Worm (Caenorhabditis elegans) whole organism, L2 larva: ENCODE measurements around the gene srw-135.

Source experiments
- F13H6.1 ChIP-seq: sonication (generic microtip); optimal IDR thresholded peaks from 2 replicates; lab custom pipeline; 2016; ENCODE audit warnings: missing genetic modification characterization, missing compliant biosample characterization
- R02D3.7 ChIP-seq: fragments of 150-350 bp; optimal IDR thresholded peaks from 2 replicates; lab custom pipeline; 2014; ENCODE audit warnings: missing biosample characterization, missing genetic modification characterization
- Y55F3AM.14 ChIP-seq: fragments of 200-800 bp; sonication (Bioruptor generic); optimal IDR thresholded peaks from 2 replicates; lab custom pipeline; 2018; ENCODE audit warnings: mild to moderate bottlenecking, missing genetic modification characterization, missing compliant biosample characterization
- alr-1 ChIP-seq: fragments of 150-350 bp; optimal IDR thresholded peaks from 2 replicates; lab custom pipeline; 2014; ENCODE audit warnings: missing biosample characterization, missing genetic modification characterization
- aly-2 ChIP-seq: fragments of 150-350 bp; optimal IDR thresholded peaks from 2 replicates; lab custom pipeline; 2014; ENCODE audit warnings: missing biosample characterization, missing genetic modification characterization
- ama-1 ChIP-seq: fragments of 150-350 bp; optimal IDR thresholded peaks from 2 replicates; lab custom pipeline; 2018; ENCODE audit warnings: inconsistent platforms
- ceh-16 ChIP-seq: fragments of 150-350 bp; optimal IDR thresholded peaks from 2 replicates; lab custom pipeline; 2014; ENCODE audit warnings: missing biosample characterization, missing genetic modification characterization
- ceh-82 ChIP-seq: fragments of 150-350 bp; optimal IDR thresholded peaks from 2 replicates; lab custom pipeline; 2014; ENCODE audit warnings: missing biosample characterization, missing genetic modification characterization
- crh-2 ChIP-seq: sonication (generic microtip); optimal IDR thresholded peaks from 2 replicates; lab custom pipeline; 2017; ENCODE audit warnings: missing biosample characterization, missing genetic modification characterization
- elt-1 ChIP-seq: fragments of 150-350 bp; optimal IDR thresholded peaks from 2 replicates; lab custom pipeline; 2014; ENCODE audit warnings: missing biosample characterization, missing genetic modification characterization
- fos-1 ChIP-seq: fragments of 150-350 bp; optimal IDR thresholded peaks from 2 replicates; lab custom pipeline; 2014; ENCODE audit warnings: missing biosample characterization, missing genetic modification characterization
- gmeb-1 ChIP-seq: fragments of 150-350 bp; optimal IDR thresholded peaks from 2 replicates; lab custom pipeline; 2014; ENCODE audit warnings: missing biosample characterization, missing genetic modification characterization
- lin-11 ChIP-seq: fragments of 150-350 bp; sonication (generic microtip); optimal IDR thresholded peaks from 2 replicates; lab custom pipeline; 2014; ENCODE audit warnings: missing biosample characterization, missing genetic modification characterization, inconsistent platforms, mixed read lengths
- lin-13 ChIP-seq: fragments of 150-350 bp; optimal IDR thresholded peaks from 2 replicates; lab custom pipeline; 2014; ENCODE audit warnings: missing biosample characterization, missing genetic modification reagents, missing genetic modification characterization
- lin-39 ChIP-seq: fragments of 150-350 bp; optimal IDR thresholded peaks from 2 replicates; lab custom pipeline; 2014; ENCODE audit warnings: missing biosample characterization, missing genetic modification reagents, missing genetic modification characterization
- lsy-2 ChIP-seq, 2 experiments: fragments of 150-350 bp in 1 of 2; sonication (generic microtip) in 1 of 2; optimal IDR thresholded peaks; 2 replicates each; lab custom pipeline; 2014 to 2017; ENCODE audit warnings: missing biosample characterization in 2 of 2, missing genetic modification characterization in 2 of 2
- mdl-1 ChIP-seq, 2 experiments: fragments of 150-350 bp in 1 of 2; sonication (generic microtip) in 1 of 2; optimal IDR thresholded peaks; 2 replicates each; lab custom pipeline; 2017; ENCODE audit warnings: missing biosample characterization in 2 of 2, missing genetic modification characterization in 2 of 2
- nhr-10 ChIP-seq: sonication (generic microtip); optimal IDR thresholded peaks from 2 replicates; lab custom pipeline; 2017; ENCODE audit warnings: missing biosample characterization, missing genetic modification characterization
- nhr-11 ChIP-seq: fragments of 150-350 bp; optimal IDR thresholded peaks from 2 replicates; lab custom pipeline; 2014; ENCODE audit warnings: missing biosample characterization, missing genetic modification characterization
- nhr-12 ChIP-seq: fragments of 150-350 bp; optimal IDR thresholded peaks from 2 replicates; lab custom pipeline; 2014; ENCODE audit warnings: missing biosample characterization, missing genetic modification characterization
- nhr-21 ChIP-seq: fragments of 150-350 bp; optimal IDR thresholded peaks from 2 replicates; lab custom pipeline; 2014; ENCODE audit warnings: missing biosample characterization, missing genetic modification characterization
- nhr-23 ChIP-seq: fragments of 150-350 bp; optimal IDR thresholded peaks from 2 replicates; lab custom pipeline; 2014; ENCODE audit warnings: missing biosample characterization, missing genetic modification reagents, missing genetic modification characterization
- nhr-237 ChIP-seq: fragments of 150-350 bp; optimal IDR thresholded peaks from 2 replicates; lab custom pipeline; 2014; ENCODE audit warnings: missing biosample characterization, missing genetic modification characterization
- nhr-25 ChIP-seq: fragments of 150-350 bp; sonication (generic microtip); optimal IDR thresholded peaks from 3 replicates; lab custom pipeline; 2014; ENCODE audit warnings: missing biosample characterization, missing genetic modification characterization
- nhr-6 ChIP-seq: fragments of 150-350 bp; optimal IDR thresholded peaks from 2 replicates; lab custom pipeline; 2014; ENCODE audit warnings: missing biosample characterization, missing genetic modification characterization
- nhr-77 ChIP-seq: fragments of 150-350 bp; optimal IDR thresholded peaks from 2 replicates; lab custom pipeline; 2014; ENCODE audit warnings: missing biosample characterization, missing genetic modification characterization
- sem-4 ChIP-seq: fragments of 150-350 bp; optimal IDR thresholded peaks from 2 replicates; lab custom pipeline; 2014; ENCODE audit warnings: missing biosample characterization, missing genetic modification reagents, missing genetic modification characterization
- sma-3 ChIP-seq: sonication (generic microtip); optimal IDR thresholded peaks from 2 replicates; lab custom pipeline; 2016; ENCODE audit warnings: missing genetic modification reagents, missing genetic modification characterization, missing compliant biosample characterization
- sma-9 ChIP-seq, 2 experiments: fragments of 150-350 bp in 1 of 2; sonication (generic microtip) in 1 of 2; optimal IDR thresholded peaks; 2 replicates each; lab custom pipeline; 2014 to 2016; ENCODE audit warnings: missing genetic modification characterization in 2 of 2, mild to moderate bottlenecking in 1 of 2, missing biosample characterization in 1 of 2, missing compliant biosample characterization in 1 of 2, missing genetic modification reagents in 1 of 2, moderate library complexity in 1 of 2
- snpc-4 ChIP-seq: fragments of 150-350 bp; optimal IDR thresholded peaks from 2 replicates; lab custom pipeline; 2014; ENCODE audit warnings: missing biosample characterization, missing genetic modification characterization
- unc-55 ChIP-seq: fragments of 150-350 bp; sonication (generic microtip); optimal IDR thresholded peaks from 3 replicates; lab custom pipeline; 2014; ENCODE audit warnings: missing biosample characterization, missing genetic modification reagents, missing genetic modification characterization
- unc-62 ChIP-seq: fragments of 150-350 bp; optimal IDR thresholded peaks from 2 replicates; lab custom pipeline; 2014; ENCODE audit warnings: missing biosample characterization, missing genetic modification reagents, missing genetic modification characterization
- ztf-1 ChIP-seq: fragments of 200-800 bp; sonication (Bioruptor generic); conservative IDR thresholded peaks from 2 replicates; pipeline ENCODE4 v1.3.6; 2022; ENCODE audit warnings: missing genetic modification characterization, missing compliant biosample characterization
- ztf-11 ChIP-seq: sonication (generic microtip); optimal IDR thresholded peaks from 2 replicates; lab custom pipeline; 2017; ENCODE audit warnings: missing biosample characterization, missing genetic modification characterization

Gene srw-135

DNA sequence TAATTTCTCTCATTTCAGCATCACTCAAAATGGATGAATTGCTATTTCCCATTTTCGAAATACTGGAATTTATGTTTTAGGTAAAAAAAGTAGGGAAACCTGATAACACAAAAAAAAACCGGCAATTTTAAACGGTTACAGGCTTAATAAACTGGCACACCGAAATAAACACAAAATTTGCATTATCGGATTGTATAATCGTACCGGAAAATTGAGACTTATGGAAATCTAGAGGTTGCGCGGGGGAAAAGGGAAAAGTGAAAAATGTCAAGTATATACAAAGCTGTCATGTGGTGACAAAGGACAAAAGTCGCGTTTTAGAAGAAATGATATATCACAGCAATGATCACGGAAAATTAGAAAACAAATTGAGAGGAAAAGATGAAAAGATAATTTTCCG lies 28.0 kb upstream of the srw-135 start, which contains the start of gene chpf-2:
TSS of gene chpf-2 (minus strand) at position 101 of the 400 bp plus-strand sequence.
- TF ChIP-seq lin-11: no peak
- no peak for TF ChIP-seq nhr-21 (tag; lab: Kevin White, UChicago)
- no peak for TF ChIP-seq ama-1 (lab: Kevin White, UChicago)

- TF ChIP-seq aly-2 (tag; lab: Kevin White, UChicago) (no peak), lin-13 (GFP tag; lab: Kevin White, UChicago) (no peak), ztf-11 (tag; lab: Kevin White, UChicago) (no peak), snpc-4 (tag; lab: Kevin White, UChicago) (no peak), nhr-11 (no peak), F13H6.1 (tag; lab: Kevin White, UChicago) (no peak), nhr-25 (tag; lab: Kevin White, UChicago) (no peak)
Observed at ce11 chrV:3038058-3038457, 26.8 kb upstream of the srw-135 start.

DNA sequence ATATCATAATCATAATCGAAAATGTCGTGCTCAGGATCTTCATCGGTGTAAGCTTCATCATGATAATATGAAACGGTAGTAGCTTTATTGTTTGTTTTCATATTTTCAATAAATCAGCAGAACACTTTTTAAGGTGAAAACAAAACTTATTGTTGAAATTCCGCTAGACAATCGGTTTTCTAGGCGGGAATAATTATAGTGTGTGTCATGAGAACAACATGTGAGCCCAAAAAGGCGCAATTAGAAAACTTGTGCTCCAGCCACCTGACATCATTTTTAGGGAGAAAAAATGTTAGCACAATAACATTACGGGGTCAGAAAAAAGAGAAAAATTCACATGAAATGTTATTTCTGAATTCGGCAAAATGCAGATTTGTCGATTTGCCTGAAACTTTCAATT lies 22.9 kb upstream of the srw-135 start, which contains the start of gene srw-8:
TSS of gene srw-8 (minus strand) at position 101 of the 400 bp plus-strand sequence.
- no peak for TF ChIP-seq gmeb-1 (tag; lab: Kevin White, UChicago)
- no peak for TF ChIP-seq alr-1 (tag; lab: Kevin White, UChicago)
- no peak for TF ChIP-seq nhr-23 (tag; lab: Kevin White, UChicago)
- no peak for TF ChIP-seq nhr-10 (tag; lab: Kevin White, UChicago)
- no peak for TF ChIP-seq nhr-237
- TF ChIP-seq unc-62 (GFP tag; lab: Kevin White, UChicago): no peak
- no peak for TF ChIP-seq nhr-77
- no peak for TF ChIP-seq elt-1
- no peak for TF ChIP-seq R02D3.7
- no peak for TF ChIP-seq snpc-4 (tag; lab: Kevin White, UChicago)
- no peak for TF ChIP-seq lin-39 (tag; lab: Kevin White, UChicago)
- TF ChIP-seq lsy-2 (tag; optimal IDR thresholded peaks at IDR 0.05; lab: Kevin White, UChicago): no peak
- TF ChIP-seq mdl-1 (tag; optimal IDR thresholded peaks at IDR 0.05; lab: Kevin White, UChicago): no peak
- TF ChIP-seq Y55F3AM.14: no peak
- TF ChIP-seq unc-55 (GFP tag; lab: Kevin White, UChicago): no peak
- TF ChIP-seq, all 48 proteins: peak for 0

ce11 chrV:3032343-3032742 lies 21.0 kb upstream of the srw-135 start, which contains the start of gene irld-38:
Gene irld-38 (minus strand): TSS chrV:3032443.
- TF ChIP-seq Y55F3AM.14 (no peak), ztf-1 (GFP tag; lab: Robert Waterston, UW) (no peak), ceh-82 (no peak), lin-39 (tag; lab: Kevin White, UChicago) (no peak), gmeb-1 (tag; lab: Kevin White, UChicago) (no peak)
- TF ChIP-seq, all 48 proteins: peak for 0

- TF ChIP-seq nhr-21 (tag; lab: Kevin White, UChicago) (no peak), aly-2 (tag; lab: Kevin White, UChicago) (no peak), nhr-11 (no peak), unc-55 (GFP tag; lab: Kevin White, UChicago) (no peak), gmeb-1 (tag; lab: Kevin White, UChicago) (no peak), sem-4 (tag; lab: Kevin White, UChicago) (no peak), R02D3.7 (no peak), ceh-82 (no peak), sma-3 (GFP tag; lab: Kevin White, UChicago) (no peak), mdl-1 (tag; optimal IDR thresholded peaks at IDR 0.05; lab: Kevin White, UChicago) (no peak), nhr-77 (no peak), nhr-12 (tag; lab: Kevin White, UChicago) (no peak), crh-2 (tag; lab: Kevin White, UChicago) (no peak), unc-62 (GFP tag; lab: Kevin White, UChicago) (no peak), sma-9 (GFP tag; optimal IDR thresholded peaks at IDR 0.05; lab: Kevin White, UChicago) (no peak), sma-9 (tag; optimal IDR thresholded peaks at IDR 0.05; lab: Kevin White, UChicago) (no peak)
Observed at ce11 chrV:3028205-3028604, 16.9 kb upstream of the srw-135 start, which contains the start of gene asp-7. Gene asp-7 (plus strand): TSS chrV:3028285.

ce11 chrV:3024274-3024673 lies 13.0 kb upstream of the srw-135 start, which contains the start of gene asp-8:
Gene asp-8 (plus strand): TSS chrV:3024549.
- TF ChIP-seq ceh-16 (tag; lab: Kevin White, UChicago) (no peak), fos-1 (tag; lab: Kevin White, UChicago) (peak; percentile 28), nhr-237 (no peak), nhr-11 (no peak), nhr-6 (no peak), nhr-77 (no peak), sma-9 (GFP tag; optimal IDR thresholded peaks at IDR 0.05; lab: Kevin White, UChicago) (peak; percentile 45), sma-9 (tag; optimal IDR thresholded peaks at IDR 0.05; lab: Kevin White, UChicago) (no peak)
- TF ChIP-seq, all 48 proteins: peak for 2
